Fruit fly (Drosophila melanogaster): ENCODE data around the gene CG12991.
A peak's percentile ranks its signal among the peaks of the same experiment; 100 is the strongest.

Gene CG12991

DNA sequence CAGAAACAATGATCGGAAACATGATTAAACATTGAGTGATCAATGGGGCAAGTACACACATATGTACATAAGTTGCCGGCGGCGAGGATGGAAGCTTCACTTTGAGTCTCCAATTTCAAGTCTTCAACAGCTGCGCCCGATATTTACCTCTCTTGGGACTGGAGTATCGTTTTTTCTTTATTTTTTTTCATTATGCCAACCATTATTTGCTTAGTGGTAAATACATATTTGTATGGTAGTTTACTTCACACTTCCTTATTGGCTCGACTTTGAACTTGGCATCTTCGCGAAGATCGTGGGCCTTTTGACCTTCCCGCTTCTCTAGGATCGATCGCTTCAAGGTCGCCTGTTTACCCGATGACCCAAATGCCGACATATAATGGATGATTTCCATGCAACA is 3.0 kb downstream of the CG12991 start (continued):
- TF ChIP-seq lola (GFP tag; optimal IDR thresholded peaks at IDR 0.05), result no peak
- TF ChIP-seq CG16779 (GFP tag; IDR thresholded peaks at IDR 0.05), result no peak
- TF ChIP-seq scrt (GFP tag; optimal IDR thresholded peaks at IDR 0.05), result no peak
- no peak for TF ChIP-seq dimm (GFP tag; IDR thresholded peaks at IDR 0.05)
- TF ChIP-seq CG8924 (tag; optimal IDR thresholded peaks at IDR 0.05), result no peak
- TF ChIP-seq CG17802 (tag; optimal IDR thresholded peaks at IDR 0.05), result no peak
- no peak for TF ChIP-seq CG10366 (GFP tag; IDR thresholded peaks at IDR 0.05)
- no peak for TF ChIP-seq amos (GFP tag; IDR thresholded peaks at IDR 0.05; ENCODE audit: partially characterized antibody)
- no peak for TF ChIP-seq crp (GFP tag; optimal IDR thresholded peaks at IDR 0.05)
- no peak for TF ChIP-seq CG31441 (GFP tag; IDR thresholded peaks at IDR 0.05)
- TF ChIP-seq CG8765 (GFP tag; IDR thresholded peaks at IDR 0.05), result no peak
- no peak for TF ChIP-seq sug (tag; optimal IDR thresholded peaks at IDR 0.05)
- no peak for TF ChIP-seq otp (GFP tag; IDR thresholded peaks at IDR 0.05)
- no peak for TF ChIP-seq Lim3 (GFP tag; IDR thresholded peaks at IDR 0.05)
- peak; percentile 34 for TF ChIP-seq CG16863 (GFP tag; optimal IDR thresholded peaks at IDR 0.05)
- TF ChIP-seq CG6689 (GFP tag; IDR thresholded peaks at IDR 0.05), result no peak
- TF ChIP-seq CG11504 (tag; optimal IDR thresholded peaks at IDR 0.05), result peak; percentile 17
- no peak for TF ChIP-seq Oaz (GFP tag; IDR thresholded peaks at IDR 0.05)
- no peak for TF ChIP-seq Optix (GFP tag; IDR thresholded peaks at IDR 0.05)
- TF ChIP-seq CG3407 (GFP tag; optimal IDR thresholded peaks at IDR 0.05), result peak; percentile 48
- TF ChIP-seq CG14710 (tag; optimal IDR thresholded peaks at IDR 0.05), result no peak
- no peak for TF ChIP-seq Ptx1 (GFP tag; IDR thresholded peaks at IDR 0.05)
- TF ChIP-seq CG9876 (GFP tag; optimal IDR thresholded peaks at IDR 0.05), result no peak
- TF ChIP-seq HLH54F (GFP tag; optimal IDR thresholded peaks at IDR 0.05), result no peak
- no peak for TF ChIP-seq CG4730 (GFP tag; IDR thresholded peaks at IDR 0.05)
- peak; percentile 41 for TF ChIP-seq CHES-1-like (GFP tag; optimal IDR thresholded peaks at IDR 0.05)
- peak; percentile 59; the same call in 1 of the 3 replicates for TF ChIP-seq ci (GFP tag; IDR thresholded peaks at IDR 0.05)
- TF ChIP-seq CG4707 (GFP tag; optimal IDR thresholded peaks at IDR 0.05), result no peak
- peak; percentile 3 for TF ChIP-seq dmrt11E (tag; optimal IDR thresholded peaks at IDR 0.05)
- TF ChIP-seq CG13123 (GFP tag; optimal IDR thresholded peaks at IDR 0.05), result peak; percentile 40
- no peak for TF ChIP-seq trem (tag; optimal IDR thresholded peaks at IDR 0.05)
- no peak for TF ChIP-seq CG11696 (GFP tag; IDR thresholded peaks at IDR 0.05)
- no peak for TF ChIP-seq prd (optimal IDR thresholded peaks at IDR 0.05)
- TF ChIP-seq prd (GFP tag; IDR thresholded peaks at IDR 0.05), result no peak
- TF ChIP-seq CG6654 (GFP tag; optimal IDR thresholded peaks at IDR 0.05), result no peak
- no peak for TF ChIP-seq CG6791 (GFP tag; IDR thresholded peaks at IDR 0.05; ENCODE audit: partially characterized antibody)
- TF ChIP-seq Taf1 (GFP tag; IDR thresholded peaks at IDR 0.05), result no peak
- no peak for TF ChIP-seq h (optimal IDR thresholded peaks at IDR 0.05)
- no peak for TF ChIP-seq CG14965 (GFP tag; optimal IDR thresholded peaks at IDR 0.05; ENCODE audit: borderline replicate concordance)
- TF ChIP-seq CG2712 (tag; optimal IDR thresholded peaks at IDR 0.05), result peak; percentile 0
- TF ChIP-seq CG6765 (GFP tag; optimal IDR thresholded peaks at IDR 0.05), result peak; percentile 37
- no peak for TF ChIP-seq tin (GFP tag; optimal IDR thresholded peaks at IDR 0.05)
- TF ChIP-seq CG7839 (tag; optimal IDR thresholded peaks at IDR 0.05), result peak; percentile 2
- peak; percentile 50 for TF ChIP-seq Meics (GFP tag; optimal IDR thresholded peaks at IDR 0.05)
- TF ChIP-seq twi (tag; optimal IDR thresholded peaks at IDR 0.05), result no peak
- TF ChIP-seq MBD-R2 (GFP tag; IDR thresholded peaks at IDR 0.05), result no peak
- no peak for TF ChIP-seq bowl (GFP tag; IDR thresholded peaks at IDR 0.05)
- TF ChIP-seq tll (GFP tag; optimal IDR thresholded peaks at IDR 0.05), result no peak
- no peak for TF ChIP-seq Hsf (GFP tag; optimal IDR thresholded peaks at IDR 0.05)
- TF ChIP-seq exex (tag; optimal IDR thresholded peaks at IDR 0.05), result no peak
- TF ChIP-seq Blimp-1 (GFP tag; optimal IDR thresholded peaks at IDR 0.05), result peak; percentile 50
- no peak for TF ChIP-seq Ssrp (tag; optimal IDR thresholded peaks at IDR 0.05)

All from whole organism, embryonic.